Worm (Caenorhabditis elegans) whole organism, L4 larva: ENCODE measurements around the gene Y105C5A.1273.
A peak's percentile ranks its signal among the peaks of the same experiment; 100 is the strongest.

Source experiments
- F10B5.3 ChIP-seq: sonication (generic microtip); optimal IDR thresholded peaks from 2 replicates; lab custom pipeline; 2016; ENCODE audit warnings: mild to moderate bottlenecking, missing genetic modification characterization, missing compliant biosample characterization
- F49E8.2 ChIP-seq: sonication (generic microtip); optimal IDR thresholded peaks from 2 replicates; lab custom pipeline; 2016; ENCODE audit warnings: missing compliant biosample characterization, mild to moderate bottlenecking, missing genetic modification characterization, borderline replicate concordance
- R02D3.7 ChIP-seq: fragments of 150-350 bp; sonication (generic microtip); optimal IDR thresholded peaks from 3 replicates; lab custom pipeline; 2014; ENCODE audit warnings: missing biosample characterization, missing genetic modification characterization
- Y48G9A.11 ChIP-seq: fragments of 200-800 bp; sonication (Bioruptor generic); IDR thresholded peaks from 2 replicates; pipeline ENCODE4 v1.3.6; 2022; ENCODE audit warnings: missing genetic modification reagents, missing genetic modification characterization, missing compliant biosample characterization
- aly-2 ChIP-seq: sonication (generic microtip); optimal IDR thresholded peaks from 2 replicates; lab custom pipeline; 2018; ENCODE audit warnings: missing biosample characterization, missing genetic modification characterization
- ama-1 ChIP-seq: fragments of 150-350 bp; optimal IDR thresholded peaks from 2 replicates; lab custom pipeline; 2014; ENCODE audit warnings: inconsistent platforms, mixed read lengths
- attf-4 ChIP-seq: sonication (generic microtip); optimal IDR thresholded peaks from 3 replicates; lab custom pipeline; 2017; ENCODE audit warnings: missing biosample characterization, missing genetic modification characterization
- fos-1 ChIP-seq: fragments of 150-350 bp; optimal IDR thresholded peaks from 2 replicates; lab custom pipeline; 2014; ENCODE audit warnings: missing biosample characterization, missing genetic modification characterization
- hlh-11 ChIP-seq: fragments of 200-800 bp; sonication (Bioruptor generic); optimal IDR thresholded peaks from 2 replicates; lab custom pipeline; 2018; ENCODE audit warnings: mild to moderate bottlenecking, missing genetic modification characterization, missing compliant biosample characterization
- hlh-30 ChIP-seq: sonication (generic microtip); optimal IDR thresholded peaks from 2 replicates; lab custom pipeline; 2017; ENCODE audit warnings: antibody characterized with exemption, mild to moderate bottlenecking, missing genetic modification characterization, missing compliant biosample characterization; ENCODE audit not compliant: insufficient read depth
- lsy-2 ChIP-seq, 2 experiments: fragments of 150-350 bp in 1 of 2; sonication (generic microtip) in 1 of 2; optimal IDR thresholded peaks; 2 replicates each; lab custom pipeline; 2014 to 2017; ENCODE audit warnings: missing biosample characterization in 2 of 2, missing genetic modification characterization in 2 of 2
- nhr-11 ChIP-seq: fragments of 150-350 bp; optimal IDR thresholded peaks from 2 replicates; lab custom pipeline; 2014; ENCODE audit warnings: missing biosample characterization, missing genetic modification characterization
- nhr-28 ChIP-seq: fragments of 150-350 bp; optimal IDR thresholded peaks from 2 replicates; lab custom pipeline; 2014; ENCODE audit warnings: missing biosample characterization, missing genetic modification characterization
- unc-62 ChIP-seq, 3 experiments: fragments of 150-350 bp in 1 of 3; sonication (generic microtip); optimal IDR thresholded peaks in 2 of 3; peaks in 1 of 3; 1 replicate in 1 of 3; 2 replicates in 2 of 3; lab custom pipeline; 2014 to 2017; ENCODE audit warnings: missing biosample characterization in 3 of 3, missing genetic modification characterization in 3 of 3, missing genetic modification reagents in 3 of 3, missing genotype in 1 of 3

DNA sequence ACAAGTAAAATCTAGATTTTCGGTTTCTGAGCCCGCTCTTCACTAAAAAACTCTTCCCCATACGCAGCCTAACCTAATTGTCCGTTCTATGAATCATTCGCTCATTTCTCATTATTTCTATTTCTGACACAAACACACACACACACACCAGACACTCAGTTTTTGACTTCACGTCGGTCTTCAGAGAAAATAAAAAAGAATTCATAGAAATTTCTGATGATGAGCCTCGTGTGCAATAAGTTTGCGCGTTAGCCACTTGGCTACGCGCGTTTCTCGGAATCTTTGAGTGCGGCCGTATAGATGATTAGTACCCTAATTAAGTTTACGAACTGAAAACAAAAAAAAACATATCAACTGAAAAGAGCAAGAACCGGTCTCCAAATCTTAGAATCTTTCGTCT is 23.1 kb downstream of the Y105C5A.1273 start:
- TF ChIP-seq ama-1 (lab: Kevin White, UChicago), result no peak
- TF ChIP-seq F10B5.3 (tag; lab: Kevin White, UChicago), result no peak
- TF ChIP-seq aly-2 (tag; lab: Kevin White, UChicago), result no peak
- TF ChIP-seq nhr-11 (tag; lab: Kevin White, UChicago), result peak; percentile 8
- TF ChIP-seq unc-62 (GFP tag; optimal IDR thresholded peaks at IDR 0.05 in 1 of 2; lab: Kevin White, UChicago), result peak in 1 of 2 experiments; percentile 48
- no peak for TF ChIP-seq unc-62 (tag; optimal IDR thresholded peaks at IDR 0.05; lab: Kevin White, UChicago)
- no peak for TF ChIP-seq fos-1 (tag; lab: Kevin White, UChicago)
- no peak for TF ChIP-seq hlh-30 (tag; lab: Kevin White, UChicago)
- no peak for TF ChIP-seq hlh-11 (tag; lab: Kevin White, UChicago)
- TF ChIP-seq R02D3.7 (tag; lab: Kevin White, UChicago), result no peak
- no peak for TF ChIP-seq lsy-2 (tag; optimal IDR thresholded peaks at IDR 0.05; lab: Kevin White, UChicago)
- no peak for TF ChIP-seq nhr-28 (tag; lab: Kevin White, UChicago)
- no peak for TF ChIP-seq attf-4 (tag; lab: Kevin White, UChicago)
- TF ChIP-seq F49E8.2 (tag; lab: Kevin White, UChicago), result no peak
- no peak for TF ChIP-seq Y48G9A.11 (GFP tag; lab: Robert Waterston, UW)
